Fruit fly (Drosophila melanogaster): Measurements from ENCODE around the gene mbf1.

mbf1 gene

dm6 chr3L:16602736-16603144 is 28.5 kb downstream of the mbf1 start, which contains the start of gene Arts (continued):
- TF ChIP-seq ems (GFP tag; optimal IDR thresholded peaks at IDR 0.05) (no peak), Fer1 (GFP tag; optimal IDR thresholded peaks at IDR 0.05) (peak; percentile 37), Atf3 (GFP tag; optimal IDR thresholded peaks at IDR 0.05) (no peak), CG13775 (GFP tag; optimal IDR thresholded peaks at IDR 0.05) (peak; percentile 61), stwl (tag; optimal IDR thresholded peaks at IDR 0.05) (peak; percentile 12), PHDP (tag; optimal IDR thresholded peaks at IDR 0.05) (peak; percentile 25), nmo (GFP tag; optimal IDR thresholded peaks at IDR 0.05) (peak; percentile 49), CG18476 (GFP tag; optimal IDR thresholded peaks at IDR 0.05) (no peak), sug (tag; optimal IDR thresholded peaks at IDR 0.05) (peak; percentile 65), CG3163 (GFP tag; optimal IDR thresholded peaks at IDR 0.05) (no peak), salm (tag; optimal IDR thresholded peaks at IDR 0.05) (no peak), ssp (GFP tag; IDR thresholded peaks at IDR 0.05) (no peak), pb (GFP tag; optimal IDR thresholded peaks at IDR 0.05) (no peak), sd (tag; optimal IDR thresholded peaks at IDR 0.05) (peak; percentile 48), Chrac-16 (GFP tag; optimal IDR thresholded peaks at IDR 0.05) (peak; percentile 25), CG18262 (tag; optimal IDR thresholded peaks at IDR 0.05) (peak; percentile 54), Kr (GFP tag; optimal IDR thresholded peaks at IDR 0.05) (no peak), CG10654 (GFP tag; optimal IDR thresholded peaks at IDR 0.05) (no peak), CG15011 (GFP tag; optimal IDR thresholded peaks at IDR 0.05) (no peak), crc (GFP tag; optimal IDR thresholded peaks at IDR 0.05) (no peak), Meics (GFP tag; optimal IDR thresholded peaks at IDR 0.05) (peak; percentile 15), Sox102F (GFP tag; optimal IDR thresholded peaks at IDR 0.05) (peak; percentile 15)

dm6 chr3L:16609120-16609519 is 34.9 kb downstream of the mbf1 start, which contains the start of gene CG4098:
CG4098 (minus strand) TSS chr3L:16609347.
- TF ChIP-seq CG31365 (tag; optimal IDR thresholded peaks at IDR 0.05) (peak; percentile 67), klu (GFP tag; IDR thresholded peaks at IDR 0.05) (no peak), CG5245 (GFP tag; optimal IDR thresholded peaks at IDR 0.05) (peak; percentile 47), CG12155 (GFP tag; optimal IDR thresholded peaks at IDR 0.05) (peak; percentile 58), CG4617 (GFP tag; optimal IDR thresholded peaks at IDR 0.05; ENCODE audit: borderline replicate concordance) (peak; percentile 71), dimm (GFP tag; IDR thresholded peaks at IDR 0.05) (no peak), chn (GFP tag; optimal IDR thresholded peaks at IDR 0.05) (peak; percentile 46), CG10267 (tag; optimal IDR thresholded peaks at IDR 0.05) (peak; percentile 44), CG14710 (tag; optimal IDR thresholded peaks at IDR 0.05) (peak; percentile 5), Sin3A (optimal IDR thresholded peaks at IDR 0.05) (peak; percentile 17), CrebB (tag; optimal IDR thresholded peaks at IDR 0.05) (peak; percentile 2), CG6791 (GFP tag; IDR thresholded peaks at IDR 0.05; ENCODE audit: partially characterized antibody) (no peak), CG3065 (GFP tag; optimal IDR thresholded peaks at IDR 0.05) (no peak), MTF-1 (GFP tag; optimal IDR thresholded peaks at IDR 0.05; ENCODE audit: borderline replicate concordance) (peak; percentile 24), nerfin-2 (GFP tag; IDR thresholded peaks at IDR 0.05; ENCODE audit: partially characterized antibody) (no peak), gro (GFP tag; optimal IDR thresholded peaks at IDR 0.05) (peak; percentile 62), CG12659 (GFP tag; optimal IDR thresholded peaks at IDR 0.05) (peak; percentile 70), CG30020 (tag; optimal IDR thresholded peaks at IDR 0.05) (no peak), croc (GFP tag; conservative IDR thresholded peaks at IDR 0.05) (no peak), lmd (GFP tag; IDR thresholded peaks at IDR 0.05) (peak; percentile 68; the same call in 1 of the 2 replicates), scrt (GFP tag; optimal IDR thresholded peaks at IDR 0.05) (no peak), Atf6 (GFP tag; IDR thresholded peaks at IDR 0.05) (peak; percentile 67), CG10654 (GFP tag; optimal IDR thresholded peaks at IDR 0.05) (peak; percentile 30), CG6254 (GFP tag; optimal IDR thresholded peaks at IDR 0.05) (no peak), CG14965 (GFP tag; optimal IDR thresholded peaks at IDR 0.05; ENCODE audit: borderline replicate concordance) (no peak), CG8765 (GFP tag; IDR thresholded peaks at IDR 0.05) (no peak), Usf (GFP tag; optimal IDR thresholded peaks at IDR 0.05) (no peak), mld (GFP tag; IDR thresholded peaks at IDR 0.05; ENCODE audit: partially characterized antibody) (no peak), D19A (tag; optimal IDR thresholded peaks at IDR 0.05) (no peak), Hr3 (GFP tag; optimal IDR thresholded peaks at IDR 0.05) (peak; percentile 39)

Data from whole organism, embryonic.